Worm (Caenorhabditis elegans) whole organism, young adult: Measurements from ENCODE around the gene pch-2.
A peak's percentile ranks its signal among the peaks of the same experiment; 100 is the strongest.

Experiments
- B0019.2 ChIP-seq: fragments of 200-800 bp; sonication (Bioruptor generic); conservative IDR thresholded peaks from 2 replicates; pipeline ENCODE4 v1.3.6; 2022; ENCODE audit warnings: missing genetic modification reagents, missing genetic modification characterization, missing compliant biosample characterization
- B0035.1 ChIP-seq: sonication (generic microtip); optimal IDR thresholded peaks from 2 replicates; lab custom pipeline; 2016; ENCODE audit warnings: missing genetic modification characterization, mild to moderate bottlenecking, missing compliant biosample characterization, missing genotype, missing genetic modification reagents
- B0261.1 ChIP-seq: sonication (generic microtip); optimal IDR thresholded peaks from 2 replicates; lab custom pipeline; 2016; ENCODE audit warnings: mild to moderate bottlenecking, missing genetic modification characterization, moderate library complexity, missing compliant biosample characterization
- F33H1.4 ChIP-seq: fragments of 200-800 bp; sonication (Bioruptor generic); IDR thresholded peaks from 2 replicates; pipeline ENCODE4 v1.3.6; 2022; ENCODE audit warnings: missing genetic modification reagents, missing genetic modification characterization, missing compliant biosample characterization
- K11D2.4 ChIP-seq: fragments of 200-800 bp; sonication (Bioruptor generic); IDR thresholded peaks from 2 replicates; pipeline ENCODE4 v1.3.6; 2022; ENCODE audit warnings: missing genetic modification reagents, missing genetic modification characterization, missing compliant biosample characterization
- Y53G8AR.9 ChIP-seq: fragments of 200-800 bp; sonication (Bioruptor generic); conservative IDR thresholded peaks from 2 replicates; pipeline ENCODE4 v1.3.6; 2022; ENCODE audit warnings: missing genetic modification reagents, missing genetic modification characterization, missing compliant biosample characterization
- athp-1 ChIP-seq: sonication (generic microtip); optimal IDR thresholded peaks from 2 replicates; lab custom pipeline; 2017; ENCODE audit warnings: mild to moderate bottlenecking, missing genetic modification characterization, missing compliant biosample characterization
- attf-3 ChIP-seq: fragments of 200-800 bp; sonication (Bioruptor generic); conservative IDR thresholded peaks from 2 replicates; pipeline ENCODE4 v1.3.6; 2022; ENCODE audit warnings: missing genetic modification reagents, missing genetic modification characterization, missing compliant biosample characterization
- attf-5 ChIP-seq: fragments of 200-800 bp; sonication (Bioruptor generic); optimal IDR thresholded peaks from 2 replicates; lab custom pipeline; 2018; ENCODE audit warnings: mild to moderate bottlenecking, missing genetic modification characterization, missing compliant biosample characterization
- bed-1 ChIP-seq: fragments of 200-800 bp; sonication (Bioruptor generic); IDR thresholded peaks from 2 replicates; pipeline ENCODE4 v1.3.6; 2022; ENCODE audit warnings: missing genetic modification reagents, missing genetic modification characterization, missing compliant biosample characterization
- ccch-3 ChIP-seq: fragments of 200-800 bp; sonication (Bioruptor generic); optimal IDR thresholded peaks from 2 replicates; lab custom pipeline; 2018; ENCODE audit warnings: mild to moderate bottlenecking, missing genetic modification characterization, missing compliant biosample characterization
- cebp-2 ChIP-seq: fragments of 200-800 bp; sonication (Bioruptor generic); IDR thresholded peaks from 2 replicates; pipeline ENCODE4 v1.3.6; 2022; ENCODE audit warnings: missing genetic modification characterization, missing compliant biosample characterization
- ceh-100 ChIP-seq: fragments of 200-800 bp; sonication (Bioruptor generic); IDR thresholded peaks from 2 replicates; pipeline ENCODE4 v1.3.6; 2022; ENCODE audit warnings: missing genetic modification reagents, missing genetic modification characterization, missing compliant biosample characterization
- ceh-79 ChIP-seq: sonication (generic microtip); optimal IDR thresholded peaks from 2 replicates; lab custom pipeline; 2017; ENCODE audit warnings: mild to moderate bottlenecking, missing genetic modification characterization, missing compliant biosample characterization
- chd-7 ChIP-seq: sonication (generic microtip); optimal IDR thresholded peaks from 2 replicates; lab custom pipeline; 2016; ENCODE audit warnings: mild to moderate bottlenecking, missing genetic modification characterization, moderate library complexity, missing compliant biosample characterization
- die-1 ChIP-seq: sonication (generic microtip); optimal IDR thresholded peaks from 2 replicates; lab custom pipeline; 2016; ENCODE audit warnings: missing genotype, mild to moderate bottlenecking, missing genetic modification characterization, missing compliant biosample characterization
- dox-1 ChIP-seq: fragments of 200-800 bp; sonication (Bioruptor generic); IDR thresholded peaks from 2 replicates; pipeline ENCODE4 v1.3.6; 2022; ENCODE audit warnings: missing genetic modification reagents, missing genetic modification characterization, missing compliant biosample characterization
- efl-1 ChIP-seq: fragments of 150-350 bp; optimal IDR thresholded peaks from 2 replicates; lab custom pipeline; 2014; ENCODE audit warnings: missing biosample characterization, missing genetic modification reagents, missing genetic modification characterization
- hlh-12 ChIP-seq: sonication (generic microtip); optimal IDR thresholded peaks from 2 replicates; lab custom pipeline; 2016; ENCODE audit warnings: missing genetic modification characterization, missing compliant biosample characterization
- hlh-26 ChIP-seq: fragments of 200-800 bp; sonication (Bioruptor generic); conservative IDR thresholded peaks from 2 replicates; pipeline ENCODE4 v1.3.6; 2022; ENCODE audit warnings: missing genetic modification reagents, missing genetic modification characterization, missing compliant biosample characterization
- hrde-1 ChIP-seq: sonication (generic microtip); optimal IDR thresholded peaks from 2 replicates; lab custom pipeline; 2016; ENCODE audit warnings: missing genetic modification characterization, mild to moderate bottlenecking, missing compliant biosample characterization, moderate library complexity, missing genotype, missing genetic modification reagents, borderline replicate concordance
- let-526 ChIP-seq: fragments of 200-800 bp; sonication (Bioruptor generic); IDR thresholded peaks from 2 replicates; pipeline ENCODE4 v1.3.6; 2022; ENCODE audit warnings: missing genetic modification reagents, missing genetic modification characterization, missing compliant biosample characterization
- lin-26 ChIP-seq: fragments of 200-800 bp; sonication (Bioruptor generic); IDR thresholded peaks from 2 replicates; pipeline ENCODE4 v1.3.6; 2022; ENCODE audit warnings: missing genetic modification reagents, missing genetic modification characterization, missing compliant biosample characterization
- lin-54 ChIP-seq: fragments of 200-800 bp; sonication (Bioruptor generic); optimal IDR thresholded peaks from 2 replicates; lab custom pipeline; 2018; ENCODE audit warnings: mild to moderate bottlenecking, missing genetic modification characterization, missing compliant biosample characterization
- lir-1 ChIP-seq: fragments of 200-800 bp; sonication (Bioruptor generic); conservative IDR thresholded peaks from 2 replicates; pipeline ENCODE4 v1.3.6; 2022; ENCODE audit warnings: missing genetic modification reagents, missing genetic modification characterization, missing compliant biosample characterization
- madf-6 ChIP-seq: fragments of 200-800 bp; sonication (Bioruptor generic); IDR thresholded peaks from 2 replicates; pipeline ENCODE4 v1.3.6; 2022; ENCODE audit warnings: missing genetic modification reagents, missing genetic modification characterization, missing compliant biosample characterization
- madf-8 ChIP-seq: fragments of 200-800 bp; sonication (Bioruptor generic); conservative IDR thresholded peaks from 2 replicates; pipeline ENCODE4 v1.3.6; 2022; ENCODE audit warnings: missing genetic modification reagents, missing genetic modification characterization, missing compliant biosample characterization
- mxl-1 ChIP-seq: sonication (generic microtip); optimal IDR thresholded peaks from 2 replicates; lab custom pipeline; 2016; ENCODE audit warnings: missing genetic modification characterization, missing compliant biosample characterization
- nfya-1 ChIP-seq: sonication (generic microtip); optimal IDR thresholded peaks from 2 replicates; lab custom pipeline; 2017; ENCODE audit warnings: antibody characterized with exemption, missing compliant biosample characterization, missing genetic modification characterization, borderline replicate concordance; ENCODE audit not compliant: insufficient read depth
- nhr-120 ChIP-seq: fragments of 200-800 bp; sonication (Bioruptor generic); IDR thresholded peaks from 2 replicates; pipeline ENCODE4 v1.3.6; 2022; ENCODE audit warnings: missing genetic modification characterization, missing compliant biosample characterization
- nhr-179 ChIP-seq: sonication (generic microtip); optimal IDR thresholded peaks from 2 replicates; lab custom pipeline; 2016; ENCODE audit warnings: mild to moderate bottlenecking, missing genetic modification characterization, missing compliant biosample characterization
- nhr-80 ChIP-seq: sonication (generic microtip); optimal IDR thresholded peaks from 2 replicates; lab custom pipeline; 2016; ENCODE audit warnings: missing genetic modification characterization, missing compliant biosample characterization
- pha-4 ChIP-seq: fragments of 150-350 bp; sonication (generic microtip); optimal IDR thresholded peaks from 2 replicates; lab custom pipeline; 2014; ENCODE audit warnings: missing biosample characterization, missing genetic modification reagents, missing genetic modification characterization
- rpc-1 ChIP-seq, 2 experiments: fragments of 150-350 bp in 1 of 2; sonication (generic microtip) in 1 of 2; optimal IDR thresholded peaks; 2 replicates each; lab custom pipeline; 2014 to 2018; ENCODE audit warnings: missing biosample characterization in 1 of 2, missing genetic modification characterization in 1 of 2, missing genetic modification reagents in 1 of 2, missing genotype in 1 of 2
- sea-2 ChIP-seq: fragments of 200-800 bp; sonication (Bioruptor generic); IDR thresholded peaks from 2 replicates; pipeline ENCODE4 v1.3.6; 2022; ENCODE audit warnings: missing genetic modification characterization, missing compliant biosample characterization
- tbx-9 ChIP-seq: sonication (generic microtip); optimal IDR thresholded peaks from 2 replicates; lab custom pipeline; 2016; ENCODE audit warnings: borderline replicate concordance, missing genetic modification characterization, inconsistent platforms, missing compliant biosample characterization
- tlf-1 ChIP-seq: fragments of 200-800 bp; sonication (Bioruptor generic); optimal IDR thresholded peaks from 2 replicates; lab custom pipeline; 2018; ENCODE audit warnings: mild to moderate bottlenecking, missing genetic modification characterization, missing compliant biosample characterization
- unc-62 ChIP-seq: fragments of 150-350 bp; optimal IDR thresholded peaks from 2 replicates; lab custom pipeline; 2014; ENCODE audit warnings: missing biosample characterization, missing genetic modification reagents, missing genetic modification characterization
- zfh-2 ChIP-seq: fragments of 200-800 bp; sonication (Bioruptor generic); conservative IDR thresholded peaks from 2 replicates; pipeline ENCODE4 v1.3.6; 2022; ENCODE audit warnings: missing genetic modification reagents, missing genetic modification characterization, missing compliant biosample characterization
- zim-3 ChIP-seq: sonication (generic microtip); optimal IDR thresholded peaks from 2 replicates; lab custom pipeline; 2017; ENCODE audit warnings: mild to moderate bottlenecking, missing genetic modification characterization, moderate library complexity, missing compliant biosample characterization
- ztf-6 ChIP-seq: fragments of 200-800 bp; sonication (Bioruptor generic); IDR thresholded peaks from 2 replicates; pipeline ENCODE4 v1.3.6; 2022; ENCODE audit warnings: missing genetic modification reagents, missing genetic modification characterization, missing compliant biosample characterization

The pch-2 gene

DNA sequence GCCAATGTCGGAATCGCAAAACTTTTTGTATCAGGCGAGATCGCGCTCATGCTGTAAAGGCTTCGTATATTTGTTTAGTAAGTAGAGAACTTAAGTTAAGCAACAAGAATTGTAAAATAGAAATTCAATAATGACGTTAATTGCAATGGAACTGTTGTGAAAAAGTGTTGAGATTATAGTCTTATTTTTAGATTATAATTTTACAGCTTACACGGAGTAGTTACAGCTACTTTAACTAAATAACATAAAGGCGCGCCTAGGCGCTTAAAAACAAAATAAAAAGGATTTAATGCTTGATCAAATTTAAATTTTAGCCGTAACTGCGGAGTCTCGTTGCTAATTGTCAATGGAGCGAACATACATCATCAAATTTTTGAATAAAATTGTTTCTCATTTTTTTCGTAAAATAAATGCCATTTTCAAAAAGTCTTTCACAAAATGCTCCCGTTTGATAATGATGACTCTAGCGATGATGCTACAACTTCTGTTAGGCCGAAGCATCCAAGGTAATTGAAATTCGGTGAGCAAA is 4.0 kb downstream of the pch-2 start, which contains the start of the genes emb-27 and rrf-3 (continued):
- TF ChIP-seq nfya-1 (tag; lab: Kevin White, UChicago) (no peak), F33H1.4 (GFP tag; lab: Robert Waterston, UW) (peak; percentile 35; the same call in 1 of the 2 replicates), lir-1 (GFP tag; lab: Robert Waterston, UW) (no peak), bed-1 (GFP tag; lab: Robert Waterston, UW) (no peak), tlf-1 (GFP tag; lab: Kevin White, UChicago) (no peak), nhr-120 (GFP tag; lab: Robert Waterston, UW) (no peak), tbx-9 (tag; lab: Kevin White, UChicago) (no peak), hlh-12 (tag; lab: Kevin White, UChicago) (no peak), pha-4 (tag; lab: Kevin White, UChicago) (no peak), B0035.1 (tag; lab: Kevin White, UChicago) (no peak), hlh-26 (GFP tag; lab: Robert Waterston, UW) (no peak), lin-54 (GFP tag; lab: Kevin White, UChicago) (peak; percentile 51), ceh-100 (GFP tag; lab: Robert Waterston, UW) (no peak), chd-7 (tag; lab: Kevin White, UChicago) (no peak), B0019.2 (GFP tag; lab: Robert Waterston, UW) (no peak), K11D2.4 (no peak), athp-1 (tag; lab: Kevin White, UChicago) (no peak), attf-3 (GFP tag; lab: Robert Waterston, UW) (peak; percentile 88), zfh-2 (GFP tag; lab: Robert Waterston, UW) (no peak), attf-5 (GFP tag; lab: Kevin White, UChicago) (peak; percentile 83), hrde-1 (tag; lab: Kevin White, UChicago) (no peak), lin-26 (GFP tag; lab: Robert Waterston, UW) (no peak), dox-1 (GFP tag; lab: Robert Waterston, UW) (no peak), ceh-79 (tag; lab: Kevin White, UChicago) (no peak), rpc-1 (optimal IDR thresholded peaks at IDR 0.05; lab: Kevin White, UChicago) (no peak), rpc-1 (tag; optimal IDR thresholded peaks at IDR 0.05; lab: Kevin White, UChicago) (no peak), madf-6 (peak; percentile 48), efl-1 (GFP tag; lab: Kevin White, UChicago) (peak; percentile 83), cebp-2 (GFP tag; lab: Robert Waterston, UW) (no peak), nhr-179 (tag; lab: Kevin White, UChicago) (no peak), die-1 (tag; lab: Kevin White, UChicago) (no peak), let-526 (GFP tag; lab: Robert Waterston, UW) (no peak), zim-3 (tag; lab: Kevin White, UChicago) (no peak), B0261.1 (tag; lab: Kevin White, UChicago) (no peak), ztf-6 (GFP tag; lab: Robert Waterston, UW) (no peak), sea-2 (GFP tag; lab: Robert Waterston, UW) (no peak), ccch-3 (GFP tag; lab: Kevin White, UChicago) (no peak), unc-62 (GFP tag; lab: Kevin White, UChicago) (no peak), madf-8 (no peak), nhr-80 (tag; lab: Kevin White, UChicago) (no peak), mxl-1 (no peak), Y53G8AR.9 (GFP tag; lab: Robert Waterston, UW) (no peak)
